Worm (Caenorhabditis elegans) whole organism, L1 larva: ENCODE measurements around the gene R05D3.3.

ENCODE experiments used
- C16A3.4 ChIP-seq: fragments of 150-350 bp; optimal IDR thresholded peaks from 2 replicates; lab custom pipeline; 2014; ENCODE audit warnings: missing biosample characterization, missing genetic modification characterization
- Y116A8C.19 ChIP-seq: sonication (generic microtip); optimal IDR thresholded peaks from 2 replicates; lab custom pipeline; 2016; ENCODE audit warnings: missing compliant biosample characterization, missing genetic modification characterization, borderline replicate concordance
- aly-2 ChIP-seq: fragments of 150-350 bp; optimal IDR thresholded peaks from 2 replicates; lab custom pipeline; 2014; ENCODE audit warnings: missing biosample characterization, missing genetic modification characterization
- blmp-1 ChIP-seq: fragments of 150-350 bp; optimal IDR thresholded peaks from 2 replicates; lab custom pipeline; 2014; ENCODE audit warnings: missing biosample characterization, missing genetic modification characterization
- ceh-82 ChIP-seq, 3 experiments: fragments of 150-350 bp in 1 of 3; sonication (generic microtip) in 2 of 3; optimal IDR thresholded peaks; 2 replicates each; lab custom pipeline; 2014 to 2017; ENCODE audit warnings: missing biosample characterization in 3 of 3, missing genetic modification characterization in 3 of 3
- ceh-90 ChIP-seq: sonication (generic microtip); optimal IDR thresholded peaks from 2 replicates; lab custom pipeline; 2016; ENCODE audit warnings: missing genetic modification characterization, missing compliant biosample characterization
- ces-1 ChIP-seq: fragments of 150-350 bp; optimal IDR thresholded peaks from 2 replicates; lab custom pipeline; 2014; ENCODE audit warnings: missing biosample characterization, missing genetic modification reagents, missing genetic modification characterization
- dpl-1 ChIP-seq, 3 experiments: fragments of 150-350 bp in 2 of 3; sonication (generic microtip) in 1 of 3; optimal IDR thresholded peaks; 2 replicates each; lab custom pipeline; 2014 to 2017; ENCODE audit warnings: missing biosample characterization in 3 of 3, missing genetic modification characterization in 3 of 3, missing genetic modification reagents in 3 of 3
- dsc-1 ChIP-seq: sonication (generic microtip); optimal IDR thresholded peaks from 2 replicates; lab custom pipeline; 2016; ENCODE audit warnings: mild to moderate bottlenecking, missing genetic modification characterization, missing compliant biosample characterization
- efl-3 ChIP-seq: fragments of 200-800 bp; sonication (Bioruptor generic); optimal IDR thresholded peaks from 2 replicates; lab custom pipeline; 2018; ENCODE audit warnings: mild to moderate bottlenecking, missing genetic modification characterization, missing compliant biosample characterization
- egl-13 ChIP-seq: sonication (generic microtip); optimal IDR thresholded peaks from 2 replicates; lab custom pipeline; 2016; ENCODE audit warnings: missing genotype, missing genetic modification reagents, missing genetic modification characterization, missing compliant biosample characterization
- egl-27 ChIP-seq, 2 experiments: fragments of 150-350 bp in 1 of 2; sonication (generic microtip); optimal IDR thresholded peaks; 3 replicates each; lab custom pipeline; 2017 to 2018; ENCODE audit warnings: missing biosample characterization in 2 of 2, missing genetic modification characterization in 2 of 2, missing genetic modification reagents in 2 of 2
- elt-3 ChIP-seq, 6 experiments: fragments of 150-350 bp in 1 of 6; sonication (generic microtip); optimal IDR thresholded peaks; 2 replicates each; lab custom pipeline; 2017 to 2018; ENCODE audit warnings: missing biosample characterization in 6 of 6, missing genetic modification characterization in 6 of 6, inconsistent platforms in 1 of 6
- fkh-4 ChIP-seq: sonication (generic microtip); optimal IDR thresholded peaks from 2 replicates; lab custom pipeline; 2016; ENCODE audit warnings: missing compliant biosample characterization, missing genetic modification characterization, borderline replicate concordance
- fos-1 ChIP-seq: fragments of 150-350 bp; optimal IDR thresholded peaks from 2 replicates; lab custom pipeline; 2014; ENCODE audit warnings: missing biosample characterization, missing genetic modification characterization
- hlh-17 ChIP-seq: fragments of 200-800 bp; sonication (Bioruptor generic); optimal IDR thresholded peaks from 2 replicates; lab custom pipeline; 2018; ENCODE audit warnings: missing genetic modification characterization, mild to moderate bottlenecking, missing compliant biosample characterization, moderate library complexity, borderline replicate concordance
- irx-1 ChIP-seq: sonication (generic microtip); optimal IDR thresholded peaks from 2 replicates; lab custom pipeline; 2016; ENCODE audit warnings: missing genetic modification characterization, missing compliant biosample characterization
- jun-1 ChIP-seq: fragments of 150-350 bp; optimal IDR thresholded peaks from 2 replicates; lab custom pipeline; 2014; ENCODE audit warnings: missing biosample characterization, missing genetic modification reagents, missing genetic modification characterization
- lin-35 ChIP-seq, 2 experiments: fragments of 150-350 bp; optimal IDR thresholded peaks; 2 replicates each; lab custom pipeline; 2014; ENCODE audit warnings: missing biosample characterization in 2 of 2, missing genetic modification characterization in 2 of 2, missing genetic modification reagents in 2 of 2
- lin-39 ChIP-seq: fragments of 150-350 bp; optimal IDR thresholded peaks from 2 replicates; lab custom pipeline; 2014; ENCODE audit warnings: missing biosample characterization, missing genetic modification reagents, missing genetic modification characterization
- lsy-2 ChIP-seq, 2 experiments: fragments of 150-350 bp; optimal IDR thresholded peaks; 2 replicates each; lab custom pipeline; 2014; ENCODE audit warnings: missing biosample characterization in 2 of 2, missing genetic modification characterization in 2 of 2
- mep-1 ChIP-seq: fragments of 150-350 bp; optimal IDR thresholded peaks from 2 replicates; lab custom pipeline; 2014; ENCODE audit warnings: missing biosample characterization, missing genetic modification characterization
- nhr-11 ChIP-seq: fragments of 150-350 bp; optimal IDR thresholded peaks from 2 replicates; lab custom pipeline; 2014; ENCODE audit warnings: missing biosample characterization, missing genetic modification characterization
- nhr-12 ChIP-seq: sonication (generic microtip); optimal IDR thresholded peaks from 2 replicates; lab custom pipeline; 2017; ENCODE audit warnings: missing biosample characterization, missing genetic modification characterization
- nhr-237 ChIP-seq: fragments of 150-350 bp; optimal IDR thresholded peaks from 2 replicates; lab custom pipeline; 2014; ENCODE audit warnings: missing biosample characterization, missing genetic modification characterization
- nhr-28 ChIP-seq: fragments of 150-350 bp; optimal IDR thresholded peaks from 2 replicates; lab custom pipeline; 2014; ENCODE audit warnings: missing biosample characterization, missing genetic modification characterization
- nhr-47 ChIP-seq: sonication (generic microtip); optimal IDR thresholded peaks from 2 replicates; lab custom pipeline; 2016; ENCODE audit warnings: mild to moderate bottlenecking, missing genetic modification characterization, moderate library complexity, missing compliant biosample characterization
- nhr-71 ChIP-seq: sonication (generic microtip); optimal IDR thresholded peaks from 2 replicates; lab custom pipeline; 2016; ENCODE audit warnings: mild to moderate bottlenecking, missing genetic modification characterization, moderate library complexity, missing compliant biosample characterization
- nhr-76 ChIP-seq: sonication (generic microtip); optimal IDR thresholded peaks from 2 replicates; lab custom pipeline; 2017; ENCODE audit warnings: missing biosample characterization, missing genetic modification characterization
- nhr-77 ChIP-seq: fragments of 150-350 bp; optimal IDR thresholded peaks from 2 replicates; lab custom pipeline; 2014; ENCODE audit warnings: missing biosample characterization, missing genetic modification characterization
- nhr-84 ChIP-seq: sonication (generic microtip); optimal IDR thresholded peaks from 2 replicates; lab custom pipeline; 2017; ENCODE audit warnings: missing biosample characterization, missing genetic modification characterization
- nhr-90 ChIP-seq: sonication (generic microtip); optimal IDR thresholded peaks from 2 replicates; lab custom pipeline; 2016; ENCODE audit warnings: mild to moderate bottlenecking, missing genetic modification characterization, missing compliant biosample characterization; ENCODE audit not compliant: poor library complexity
- pag-3 ChIP-seq: sonication (generic microtip); optimal IDR thresholded peaks from 2 replicates; lab custom pipeline; 2017; ENCODE audit warnings: missing genetic modification characterization, mild to moderate bottlenecking, missing compliant biosample characterization, antibody characterized with exemption, borderline replicate concordance; ENCODE audit not compliant: insufficient read depth
- pax-3 ChIP-seq: fragments of 200-800 bp; sonication (Bioruptor generic); optimal IDR thresholded peaks from 2 replicates; lab custom pipeline; 2018; ENCODE audit warnings: mild to moderate bottlenecking, missing genetic modification characterization, moderate library complexity, missing compliant biosample characterization
- pqm-1 ChIP-seq: sonication (generic microtip); optimal IDR thresholded peaks from 3 replicates; lab custom pipeline; 2017; ENCODE audit warnings: missing biosample characterization, missing genetic modification characterization
- skn-1 ChIP-seq: fragments of 150-350 bp; optimal IDR thresholded peaks from 2 replicates; lab custom pipeline; 2014; ENCODE audit warnings: missing biosample characterization, missing genetic modification characterization
- snpc-4 ChIP-seq: fragments of 150-350 bp; optimal IDR thresholded peaks from 2 replicates; lab custom pipeline; 2014; ENCODE audit warnings: missing biosample characterization, missing genetic modification characterization
- snu-23 ChIP-seq: sonication (generic microtip); optimal IDR thresholded peaks from 2 replicates; lab custom pipeline; 2016; ENCODE audit warnings: missing genetic modification characterization, missing compliant biosample characterization
- sox-4 ChIP-seq: sonication (generic microtip); optimal IDR thresholded peaks from 2 replicates; lab custom pipeline; 2016; ENCODE audit warnings: missing genetic modification characterization, missing compliant biosample characterization
- sup-37 ChIP-seq: fragments of 200-800 bp; sonication (Bioruptor generic); optimal IDR thresholded peaks from 2 replicates; lab custom pipeline; 2018; ENCODE audit warnings: mild to moderate bottlenecking, missing genetic modification characterization, missing compliant biosample characterization
- swsn-7 ChIP-seq: sonication (generic microtip); optimal IDR thresholded peaks from 2 replicates; lab custom pipeline; 2016; ENCODE audit warnings: missing genetic modification characterization, missing compliant biosample characterization
- tbx-2 ChIP-seq: sonication (generic microtip); optimal IDR thresholded peaks from 2 replicates; lab custom pipeline; 2016; ENCODE audit warnings: missing genetic modification characterization, missing compliant biosample characterization
- tlp-1 ChIP-seq: fragments of 150-350 bp; optimal IDR thresholded peaks from 2 replicates; lab custom pipeline; 2014; ENCODE audit warnings: missing biosample characterization, missing genetic modification characterization
- unc-130 ChIP-seq: fragments of 150-350 bp; optimal IDR thresholded peaks from 2 replicates; lab custom pipeline; 2017; ENCODE audit warnings: missing biosample characterization, missing genetic modification characterization, inconsistent platforms
- unc-30 ChIP-seq: sonication (generic microtip); optimal IDR thresholded peaks from 2 replicates; lab custom pipeline; 2017; ENCODE audit warnings: missing biosample characterization, missing genetic modification characterization
- unc-62 ChIP-seq: fragments of 150-350 bp; optimal IDR thresholded peaks from 2 replicates; lab custom pipeline; 2014; ENCODE audit warnings: missing biosample characterization, missing genetic modification reagents, missing genetic modification characterization
- xbp-1 ChIP-seq: sonication (generic microtip); optimal IDR thresholded peaks from 2 replicates; lab custom pipeline; 2016; ENCODE audit warnings: missing genetic modification characterization, missing compliant biosample characterization
- zag-1 ChIP-seq: fragments of 150-350 bp; optimal IDR thresholded peaks from 2 replicates; lab custom pipeline; 2014; ENCODE audit warnings: missing biosample characterization, missing genetic modification characterization
- ztf-4 ChIP-seq: fragments of 150-350 bp; optimal IDR thresholded peaks from 2 replicates; lab custom pipeline; 2014; ENCODE audit warnings: missing biosample characterization, missing genetic modification characterization

R05D3.3 gene

DNA sequence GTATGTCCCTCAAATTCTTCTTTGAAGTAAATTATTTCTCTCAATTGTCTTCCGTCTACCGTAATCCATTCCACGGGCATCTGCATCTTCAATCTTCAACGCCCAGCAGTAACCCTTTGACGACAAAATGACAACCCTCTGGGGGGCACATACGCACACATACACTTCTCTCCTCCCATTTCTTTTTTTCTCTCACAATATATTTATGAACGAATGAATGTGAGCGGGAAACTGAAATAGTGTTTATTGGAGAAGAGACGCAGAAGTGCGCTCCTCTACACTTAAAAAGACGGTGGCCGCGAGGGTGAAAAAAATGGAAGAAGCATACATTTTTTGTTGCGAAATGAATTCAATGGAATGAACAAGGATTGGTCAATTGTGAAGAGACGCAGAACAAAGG is 48.2 kb downstream of the R05D3.3 start (continued):
- no peak for TF ChIP-seq tlp-1 (tag; lab: Kevin White, UChicago)
- TF ChIP-seq unc-62, result no peak
- TF ChIP-seq unc-30, result no peak
- TF ChIP-seq nhr-237 (tag; lab: Kevin White, UChicago), result no peak
- TF ChIP-seq nhr-11 (tag; lab: Kevin White, UChicago), result no peak
- no peak for TF ChIP-seq sox-4
- TF ChIP-seq xbp-1 (tag; lab: Kevin White, UChicago), result peak; percentile 44
- TF ChIP-seq elt-3 (tag; optimal IDR thresholded peaks at IDR 0.05; lab: Kevin White, UChicago), result no peak
- no peak for TF ChIP-seq C16A3.4 (tag; lab: Kevin White, UChicago)
- no peak for TF ChIP-seq pag-3 (tag; lab: Kevin White, UChicago)
- peak; percentile 38 for TF ChIP-seq tbx-2 (tag; lab: Kevin White, UChicago)
- peak; percentile 61 for TF ChIP-seq snpc-4 (tag; lab: Kevin White, UChicago)
- TF ChIP-seq egl-13 (tag; lab: Kevin White, UChicago), result no peak
- no peak for TF ChIP-seq lin-39 (tag; lab: Kevin White, UChicago)
- no peak for TF ChIP-seq aly-2 (tag; lab: Kevin White, UChicago)
- TF ChIP-seq ces-1, result no peak
- TF ChIP-seq jun-1 (tag; lab: Kevin White, UChicago), result peak; percentile 57
- TF ChIP-seq pqm-1 (tag; lab: Kevin White, UChicago), result no peak
- no peak for TF ChIP-seq nhr-76 (tag; lab: Kevin White, UChicago)
- TF ChIP-seq mep-1, result peak; percentile 97
- TF ChIP-seq dpl-1 (GFP tag; optimal IDR thresholded peaks at IDR 0.05; lab: Kevin White, UChicago), result peak; percentile 57 to 79 (median 58)
- peak; percentile 35 for TF ChIP-seq nhr-77 (tag; lab: Kevin White, UChicago)
- peak; percentile 22 for TF ChIP-seq nhr-90 (tag; lab: Kevin White, UChicago)
- no peak for TF ChIP-seq efl-3
- TF ChIP-seq ztf-4 (tag; lab: Kevin White, UChicago), result peak; percentile 15
- TF ChIP-seq fos-1 (tag; lab: Kevin White, UChicago), result peak; percentile 63
- no peak for TF ChIP-seq zag-1 (tag; lab: Kevin White, UChicago)
- TF ChIP-seq nhr-28 (tag; lab: Kevin White, UChicago), result no peak
- peak; percentile 58 for TF ChIP-seq swsn-7 (tag; lab: Kevin White, UChicago)
- peak; percentile 25 to 63 (median 34) for TF ChIP-seq ceh-82 (tag; optimal IDR thresholded peaks at IDR 0.05; lab: Kevin White, UChicago)
- peak; percentile 84 to 93 for TF ChIP-seq lsy-2 (tag; optimal IDR thresholded peaks at IDR 0.05; lab: Kevin White, UChicago)
- no peak for TF ChIP-seq pax-3 (tag; lab: Kevin White, UChicago)
- peak; percentile 69 for TF ChIP-seq snu-23 (GFP tag; lab: Kevin White, UChicago)
- peak; percentile 72 for TF ChIP-seq nhr-71 (tag; lab: Kevin White, UChicago)
- TF ChIP-seq blmp-1 (tag; lab: Kevin White, UChicago), result peak; percentile 85
- TF ChIP-seq irx-1 (tag; lab: Kevin White, UChicago), result no peak
- TF ChIP-seq hlh-17, result no peak
- no peak for TF ChIP-seq dsc-1
- TF ChIP-seq nhr-12, result no peak
- TF ChIP-seq skn-1 (tag; lab: Kevin White, UChicago), result peak; percentile 88
- no peak for TF ChIP-seq Y116A8C.19 (tag; lab: Kevin White, UChicago)
- no peak for TF ChIP-seq egl-27 (tag; optimal IDR thresholded peaks at IDR 0.05; lab: Kevin White, UChicago)
- TF ChIP-seq nhr-47, result peak; percentile 52
- TF ChIP-seq lin-35 (GFP tag; optimal IDR thresholded peaks at IDR 0.05; lab: Kevin White, UChicago), result peak; percentile 67 to 77
- no peak for TF ChIP-seq sup-37 (GFP tag; lab: Kevin White, UChicago)
- no peak for TF ChIP-seq nhr-84
- TF ChIP-seq ceh-90 (tag; lab: Kevin White, UChicago), result no peak
- TF ChIP-seq unc-130 (tag; lab: Kevin White, UChicago), result no peak
- TF ChIP-seq fkh-4 (tag; lab: Kevin White, UChicago), result no peak
